Worm (Caenorhabditis elegans) whole organism, L2 larva: ENCODE results near the gene col-163.

ENCODE experiments used
- ceh-82 ChIP-seq: fragments of 150-350 bp; optimal IDR thresholded peaks from 2 replicates; lab custom pipeline; 2014; ENCODE audit warnings: missing biosample characterization, missing genetic modification characterization
- nhr-237 ChIP-seq: fragments of 150-350 bp; optimal IDR thresholded peaks from 2 replicates; lab custom pipeline; 2014; ENCODE audit warnings: missing biosample characterization, missing genetic modification characterization
- skn-1 ChIP-seq: sonication (generic microtip); optimal IDR thresholded peaks from 2 replicates; lab custom pipeline; 2017; ENCODE audit warnings: missing biosample characterization, missing genetic modification characterization
- snpc-4 ChIP-seq: fragments of 150-350 bp; optimal IDR thresholded peaks from 2 replicates; lab custom pipeline; 2014; ENCODE audit warnings: missing biosample characterization, missing genetic modification characterization

DNA sequence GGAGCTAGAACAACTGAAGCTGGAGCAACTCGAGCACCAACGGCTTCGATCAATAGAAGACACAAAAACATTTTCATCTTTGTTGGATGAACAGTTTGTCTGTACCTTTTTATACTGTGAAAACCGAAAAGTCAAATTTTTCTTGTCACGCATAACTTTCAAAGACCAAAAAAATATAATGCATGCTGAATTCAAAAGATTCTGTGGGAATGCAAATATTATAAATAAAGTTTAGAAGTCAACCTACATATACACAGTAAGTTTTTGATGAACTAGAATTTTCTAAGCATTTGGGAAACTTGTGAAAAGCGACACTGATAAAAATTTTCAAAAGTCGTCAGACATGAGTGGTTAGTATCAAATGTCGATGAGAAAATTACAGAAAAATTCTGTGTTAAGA is 33.7 kb downstream of the col-163 start, which contains the start of gene F46B3.15:
- TF ChIP-seq ceh-82 (tag; lab: Kevin White, UChicago) (no peak), skn-1 (tag; lab: Kevin White, UChicago) (no peak), snpc-4 (tag; lab: Kevin White, UChicago) (no peak), nhr-237 (tag; lab: Kevin White, UChicago) (no peak)
